Fruit fly (Drosophila melanogaster): ENCODE results near the gene CG1113.

The CG1113 gene

DNA sequence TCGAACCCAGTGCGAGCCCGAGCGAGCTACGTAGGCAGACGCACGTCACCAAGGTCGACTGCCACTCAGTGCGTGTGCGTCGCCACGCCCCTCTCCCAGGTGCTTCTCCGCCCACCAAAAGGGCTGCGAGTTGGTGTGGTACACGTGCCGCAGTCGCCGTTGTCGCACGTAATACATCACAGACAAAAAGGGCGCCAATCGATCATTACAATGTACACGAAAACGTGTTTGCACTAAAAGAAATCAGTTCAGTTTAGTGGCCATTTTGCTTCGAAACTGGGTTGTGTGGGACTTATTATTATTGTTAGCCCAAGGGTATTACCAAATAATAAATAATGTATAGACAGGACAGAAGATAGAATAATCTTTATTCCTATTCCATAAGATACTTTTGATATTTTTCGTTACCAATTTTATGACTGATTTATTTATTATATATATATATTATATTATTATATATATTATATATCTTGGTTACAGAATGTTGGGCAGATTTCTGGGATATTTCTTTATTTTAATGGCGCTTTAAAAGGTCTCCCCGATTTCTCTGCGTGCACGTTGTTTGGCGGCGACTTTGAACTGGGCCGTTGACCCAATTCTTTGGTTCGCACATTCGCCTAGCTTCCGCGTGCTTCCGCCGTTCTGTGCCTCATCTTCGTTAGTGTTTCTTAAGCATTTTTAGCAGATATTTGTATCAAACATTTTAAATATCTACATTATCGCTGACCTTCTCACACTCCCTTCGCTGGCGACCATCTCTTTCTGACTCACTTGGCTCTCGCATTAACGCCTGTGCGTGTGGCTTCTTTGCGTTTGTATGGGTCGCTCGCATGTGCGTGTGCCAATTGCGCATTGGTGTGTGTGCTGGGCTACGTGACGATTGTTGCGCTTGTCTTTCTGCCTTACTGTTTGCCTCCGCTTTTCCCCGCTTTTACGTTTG, 10.6 kb downstream of the CG1113 start (continued):
- TF ChIP-seq CG6272 (GFP tag; IDR thresholded peaks at IDR 0.05) (peak; percentile 48; the same call in 1 of the 2 replicates), ssp (GFP tag; IDR thresholded peaks at IDR 0.05) (peak; percentile 65), scrt (GFP tag; optimal IDR thresholded peaks at IDR 0.05) (peak; percentile 61), tin (GFP tag; optimal IDR thresholded peaks at IDR 0.05) (peak; percentile 82), wor (GFP tag; IDR thresholded peaks at IDR 0.05) (peak; percentile 61), br (optimal IDR thresholded peaks at IDR 0.05) (no peak), fd96Cb (tag; optimal IDR thresholded peaks at IDR 0.05) (peak; percentile 86), BtbVII (GFP tag; optimal IDR thresholded peaks at IDR 0.05) (peak; percentile 89), nau (GFP tag; optimal IDR thresholded peaks at IDR 0.05) (no peak), Stat92E (GFP tag; optimal IDR thresholded peaks at IDR 0.05) (no peak), CG9437 (GFP tag; optimal IDR thresholded peaks at IDR 0.05) (peak; percentile 85), CG18764 (GFP tag; optimal IDR thresholded peaks at IDR 0.05) (peak; percentile 53), NC2α (GFP tag; optimal IDR thresholded peaks at IDR 0.05) (no peak), Eip74EF (GFP tag; optimal IDR thresholded peaks at IDR 0.05) (peak in 1 of 2 experiments; percentile 96), so (GFP tag; IDR thresholded peaks at IDR 0.05) (peak; percentile 88; the same call in 2 of the 3 replicates), CG6813 (GFP tag; optimal IDR thresholded peaks at IDR 0.05) (peak; percentile 87), HLH54F (GFP tag; optimal IDR thresholded peaks at IDR 0.05) (no peak), tx (GFP tag; optimal IDR thresholded peaks at IDR 0.05) (no peak), CG10321 (GFP tag; IDR thresholded peaks at IDR 0.05) (peak; percentile 71; the same call in 1 of the 2 replicates), CG14050 (GFP tag; IDR thresholded peaks at IDR 0.05) (peak; percentile 49; the same call in 1 of the 3 replicates), CG30403 (GFP tag; optimal IDR thresholded peaks at IDR 0.05) (peak; percentile 74), ind (GFP tag; optimal IDR thresholded peaks at IDR 0.05) (peak; percentile 83), Trl (optimal IDR thresholded peaks at IDR 0.05) (no peak), Trl (GFP tag; optimal IDR thresholded peaks at IDR 0.05) (no peak), dmrt11E (tag; optimal IDR thresholded peaks at IDR 0.05) (peak; percentile 83), jumu (GFP tag; optimal IDR thresholded peaks at IDR 0.05) (no peak), NC2β (GFP tag; optimal IDR thresholded peaks at IDR 0.05) (no peak), lmd (GFP tag; IDR thresholded peaks at IDR 0.05) (peak; percentile 88; the same call in 1 of the 2 replicates), CG12942 (GFP tag; optimal IDR thresholded peaks at IDR 0.05) (peak; percentile 70), CG31388 (GFP tag; optimal IDR thresholded peaks at IDR 0.05) (no peak), CG18599 (GFP tag; optimal IDR thresholded peaks at IDR 0.05) (peak; percentile 87), CG7745 (tag; optimal IDR thresholded peaks at IDR 0.05) (no peak), prd (optimal IDR thresholded peaks at IDR 0.05) (no peak), prd (GFP tag; IDR thresholded peaks at IDR 0.05) (peak; percentile 82), Max (GFP tag; optimal IDR thresholded peaks at IDR 0.05) (peak; percentile 69), Meics (GFP tag; optimal IDR thresholded peaks at IDR 0.05) (peak; percentile 90), CG9727 (GFP tag; optimal IDR thresholded peaks at IDR 0.05) (peak; percentile 91), bsh (GFP tag; optimal IDR thresholded peaks at IDR 0.05) (peak; percentile 42 to 82), E2f2 (GFP tag; IDR thresholded peaks at IDR 0.05) (peak; percentile 58; the same call in 1 of the 2 replicates), da (GFP tag; optimal IDR thresholded peaks at IDR 0.05) (no peak), danr (GFP tag; IDR thresholded peaks at IDR 0.05) (0 out of 2 replicates have a peak, but pooled peaks have one; percentile 62), Hand (GFP tag; optimal IDR thresholded peaks at IDR 0.05) (peak; percentile 73), sqz (GFP tag; optimal IDR thresholded peaks at IDR 0.05) (peak; percentile 80), emc (GFP tag; optimal IDR thresholded peaks at IDR 0.05) (no peak), Nf-YB (GFP tag; optimal IDR thresholded peaks at IDR 0.05) (peak; percentile 71), Fer1 (GFP tag; optimal IDR thresholded peaks at IDR 0.05) (peak; percentile 85), gt (GFP tag; IDR thresholded peaks at IDR 0.05) (peak; percentile 45; the same call in 1 of the 2 replicates), Adf1 (GFP tag; IDR thresholded peaks at IDR 0.05) (peak; percentile 39), CG2116 (GFP tag; optimal IDR thresholded peaks at IDR 0.05) (peak; percentile 22)

All from whole organism, embryonic.